ENCODE assay signal across 1 fruit fly cellular context in genomic region chr3L:4292120-4292697, dm6.
A peak's percentile ranks its signal among the peaks of the same experiment; 100 is the strongest.
TF ChIP-seq lines count a peak whose summit lies in the region.

Gene CG15012 (minus strand): TSS chr3L:4292246.
Gene Fdx2 (plus strand): TSS chr3L:4292482.

TF ChIP-seq in whole organism, embryonic, 481 proteins besides CTCF, POLR2A, EP300 and RAD21 (continued from another document and continues in another):
- TF ChIP-seq CG8359 (GFP tag; optimal IDR thresholded peaks at IDR 0.05; lab: Kevin White, UChicago; ENCODE audit: borderline replicate concordance) (no peak), H15 (GFP tag; IDR thresholded peaks at IDR 0.05; lab: Robert Waterston, UW) (no peak), en (GFP tag; optimal IDR thresholded peaks at IDR 0.05; lab: Kevin White, UChicago) (no peak), CG1832 (GFP tag; optimal IDR thresholded peaks at IDR 0.05; lab: Kevin White, UChicago) (no peak), nerfin-2 (GFP tag; IDR thresholded peaks at IDR 0.05; lab: Robert Waterston, UW; ENCODE audit: partially characterized antibody) (no peak), abd-A (tag; optimal IDR thresholded peaks at IDR 0.05; lab: Kevin White, UChicago) (no peak), Sry-δ (GFP tag; optimal IDR thresholded peaks at IDR 0.05; lab: Kevin White, UChicago) (peak; percentile 50), prd (optimal IDR thresholded peaks at IDR 0.05; lab: Kevin White, UChicago) (no peak), prd (GFP tag; IDR thresholded peaks at IDR 0.05; lab: Robert Waterston, UW) (peak; percentile 27; the same call in 1 of the 3 replicates), pros (GFP tag; optimal IDR thresholded peaks at IDR 0.05; lab: Kevin White, UChicago) (no peak), CG17359 (tag; optimal IDR thresholded peaks at IDR 0.05; lab: Kevin White, UChicago) (no peak), trem (tag; optimal IDR thresholded peaks at IDR 0.05; lab: Kevin White, UChicago) (peak; percentile 80), aop (GFP tag; IDR thresholded peaks at IDR 0.05; lab: Robert Waterston, UW) (no peak), CG9797 (GFP tag; optimal IDR thresholded peaks at IDR 0.05; lab: Kevin White, UChicago) (peak; percentile 87), mam (GFP tag; optimal IDR thresholded peaks at IDR 0.05; lab: Kevin White, UChicago) (peak; percentile 46), BEAF-32 (GFP tag; optimal IDR thresholded peaks at IDR 0.05; lab: Kevin White, UChicago) (peak; percentile 46), sima (GFP tag; optimal IDR thresholded peaks at IDR 0.05; lab: Kevin White, UChicago) (no peak), CG13287 (GFP tag; IDR thresholded peaks at IDR 0.05; lab: Robert Waterston, UW; ENCODE audit: partially characterized antibody) (peak; percentile 56; the same call in 1 of the 2 replicates), CG17612 (GFP tag; IDR thresholded peaks at IDR 0.05; lab: Robert Waterston, UW) (no peak), CG4854 (GFP tag; optimal IDR thresholded peaks at IDR 0.05; lab: Kevin White, UChicago) (peak; percentile 20), Doc2 (GFP tag; IDR thresholded peaks at IDR 0.05; lab: Robert Waterston, UW) (no peak), Lim3 (GFP tag; IDR thresholded peaks at IDR 0.05; lab: Robert Waterston, UW) (no peak), cas (GFP tag; IDR thresholded peaks at IDR 0.05; lab: Robert Waterston, UW) (no peak), Drgx (GFP tag; IDR thresholded peaks at IDR 0.05; lab: Robert Waterston, UW) (no peak), CG4424 (GFP tag; optimal IDR thresholded peaks at IDR 0.05; lab: Kevin White, UChicago) (peak; percentile 52), CG10462 (GFP tag; optimal IDR thresholded peaks at IDR 0.05; lab: Kevin White, UChicago) (no peak), gem (tag; optimal IDR thresholded peaks at IDR 0.05; lab: Kevin White, UChicago) (no peak), rib (GFP tag; IDR thresholded peaks at IDR 0.05; lab: Robert Waterston, UW) (no peak), Nf-YA (GFP tag; IDR thresholded peaks at IDR 0.05; lab: Robert Waterston, UW) (no peak), az2 (GFP tag; optimal IDR thresholded peaks at IDR 0.05; lab: Kevin White, UChicago) (no peak), CG15479 (GFP tag; optimal IDR thresholded peaks at IDR 0.05; lab: Kevin White, UChicago) (no peak), CG9609 (GFP tag; optimal IDR thresholded peaks at IDR 0.05; lab: Kevin White, UChicago) (peak; percentile 32), bigmax (GFP tag; optimal IDR thresholded peaks at IDR 0.05; lab: Kevin White, UChicago) (no peak), Mes4 (GFP tag; optimal IDR thresholded peaks at IDR 0.05; lab: Kevin White, UChicago) (no peak), bab2 (GFP tag; optimal IDR thresholded peaks at IDR 0.05; lab: Kevin White, UChicago) (peak; percentile 53), CG6175 (GFP tag; IDR thresholded peaks at IDR 0.05; lab: Robert Waterston, UW) (no peak), CG5245 (GFP tag; optimal IDR thresholded peaks at IDR 0.05; lab: Kevin White, UChicago) (no peak), lmd (GFP tag; IDR thresholded peaks at IDR 0.05; lab: Robert Waterston, UW) (no peak), gt (GFP tag; IDR thresholded peaks at IDR 0.05; lab: Robert Waterston, UW) (no peak), CG9437 (GFP tag; optimal IDR thresholded peaks at IDR 0.05; lab: Kevin White, UChicago) (peak; percentile 28), danr (GFP tag; IDR thresholded peaks at IDR 0.05; lab: Robert Waterston, UW) (no peak), Opbp (GFP tag; IDR thresholded peaks at IDR 0.05; lab: Robert Waterston, UW; ENCODE audit: partially characterized antibody) (peak; percentile 36; the same call in 1 of the 3 replicates), Nf-YC (tag; optimal IDR thresholded peaks at IDR 0.05; lab: Kevin White, UChicago) (peak; percentile 19), CG17829 (tag; optimal IDR thresholded peaks at IDR 0.05; lab: Kevin White, UChicago) (peak; percentile 64), TFAM (GFP tag; optimal IDR thresholded peaks at IDR 0.05; lab: Kevin White, UChicago) (no peak), CG6272 (GFP tag; IDR thresholded peaks at IDR 0.05; lab: Robert Waterston, UW) (no peak), Atf-2 (GFP tag; optimal IDR thresholded peaks at IDR 0.05; lab: Kevin White, UChicago) (no peak), CG6654 (GFP tag; optimal IDR thresholded peaks at IDR 0.05; lab: Kevin White, UChicago) (no peak), CG11398 (GFP tag; optimal IDR thresholded peaks at IDR 0.05; lab: Kevin White, UChicago) (no peak), HLHmδ (GFP tag; optimal IDR thresholded peaks at IDR 0.05; lab: Kevin White, UChicago) (no peak), nerfin-1 (tag; optimal IDR thresholded peaks at IDR 0.05; lab: Kevin White, UChicago) (peak; percentile 12), CG6683 (GFP tag; optimal IDR thresholded peaks at IDR 0.05; lab: Kevin White, UChicago) (no peak), crc (GFP tag; optimal IDR thresholded peaks at IDR 0.05; lab: Kevin White, UChicago) (no peak), nau (GFP tag; optimal IDR thresholded peaks at IDR 0.05; lab: Kevin White, UChicago) (no peak), CG4617 (GFP tag; optimal IDR thresholded peaks at IDR 0.05; lab: Kevin White, UChicago; ENCODE audit: borderline replicate concordance) (peak; percentile 96), luna (GFP tag; optimal IDR thresholded peaks at IDR 0.05; lab: Kevin White, UChicago) (no peak), Spps (tag; optimal IDR thresholded peaks at IDR 0.05; lab: Kevin White, UChicago) (no peak), B-H1 (GFP tag; IDR thresholded peaks at IDR 0.05; lab: Robert Waterston, UW) (no peak), Fer1 (GFP tag; optimal IDR thresholded peaks at IDR 0.05; lab: Kevin White, UChicago) (no peak), CG9932 (GFP tag; IDR thresholded peaks at IDR 0.05; lab: Robert Waterston, UW) (no peak), dysf (GFP tag; IDR thresholded peaks at IDR 0.05; lab: Robert Waterston, UW) (no peak), Rx (GFP tag; IDR thresholded peaks at IDR 0.05; lab: Robert Waterston, UW) (no peak), Kr (GFP tag; optimal IDR thresholded peaks at IDR 0.05; lab: Kevin White, UChicago) (no peak), Elba2 (GFP tag; optimal IDR thresholded peaks at IDR 0.05; lab: Kevin White, UChicago) (no peak), gfzf (GFP tag; optimal IDR thresholded peaks at IDR 0.05; lab: Kevin White, UChicago) (peak; percentile 95), NFAT (GFP tag; IDR thresholded peaks at IDR 0.05; lab: Robert Waterston, UW) (no peak), Scr (GFP tag; IDR thresholded peaks at IDR 0.05; lab: Robert Waterston, UW; ENCODE audit: partially characterized antibody) (peak; percentile 35; the same call in 1 of the 2 replicates), CG18599 (GFP tag; optimal IDR thresholded peaks at IDR 0.05; lab: Kevin White, UChicago) (no peak), Ets97D (GFP tag; optimal IDR thresholded peaks at IDR 0.05; lab: Kevin White, UChicago) (peak; percentile 71), ac (GFP tag; optimal IDR thresholded peaks at IDR 0.05; lab: Kevin White, UChicago) (no peak), CG30431 (GFP tag; optimal IDR thresholded peaks at IDR 0.05; lab: Kevin White, UChicago) (no peak), zen (tag; optimal IDR thresholded peaks at IDR 0.05; lab: Kevin White, UChicago) (peak; percentile 61), yki (optimal IDR thresholded peaks at IDR 0.05; lab: Kevin White, UChicago) (no peak), tap (tag; optimal IDR thresholded peaks at IDR 0.05; lab: Kevin White, UChicago) (no peak), CG16815 (GFP tag; optimal IDR thresholded peaks at IDR 0.05; lab: Kevin White, UChicago) (no peak), CG13775 (GFP tag; optimal IDR thresholded peaks at IDR 0.05; lab: Kevin White, UChicago) (peak; percentile 24), HmgZ (tag; optimal IDR thresholded peaks at IDR 0.05; lab: Kevin White, UChicago) (peak; percentile 73), CG13296 (GFP tag; optimal IDR thresholded peaks at IDR 0.05; lab: Kevin White, UChicago) (no peak), Ets65A (GFP tag; lab: Kevin White, UChicago) (peak; percentile 77), CG12769 (tag; optimal IDR thresholded peaks at IDR 0.05; lab: Kevin White, UChicago) (no peak), bcd (GFP tag; optimal IDR thresholded peaks at IDR 0.05; lab: Kevin White, UChicago) (no peak), dimm (GFP tag; IDR thresholded peaks at IDR 0.05; lab: Robert Waterston, UW) (no peak), chif (GFP tag; optimal IDR thresholded peaks at IDR 0.05; lab: Kevin White, UChicago) (peak in 1 of 2 experiments; percentile 21), Ada2b (GFP tag; IDR thresholded peaks at IDR 0.05; lab: Robert Waterston, UW) (no peak), klu (GFP tag; IDR thresholded peaks at IDR 0.05; lab: Robert Waterston, UW) (no peak), CG10979 (tag; optimal IDR thresholded peaks at IDR 0.05; lab: Kevin White, UChicago) (no peak), CG6791 (GFP tag; IDR thresholded peaks at IDR 0.05; lab: Robert Waterston, UW; ENCODE audit: partially characterized antibody) (no peak), lbe (GFP tag; optimal IDR thresholded peaks at IDR 0.05; lab: Kevin White, UChicago) (no peak), mld (GFP tag; IDR thresholded peaks at IDR 0.05; lab: Robert Waterston, UW; ENCODE audit: partially characterized antibody) (no peak), gro (GFP tag; optimal IDR thresholded peaks at IDR 0.05; lab: Kevin White, UChicago) (peak; percentile 46), CG15011 (GFP tag; optimal IDR thresholded peaks at IDR 0.05; lab: Kevin White, UChicago) (no peak), CG1647 (GFP tag; optimal IDR thresholded peaks at IDR 0.05; lab: Kevin White, UChicago) (peak; percentile 37), sim (GFP tag; IDR thresholded peaks at IDR 0.05; lab: Robert Waterston, UW) (no peak), CG10321 (GFP tag; IDR thresholded peaks at IDR 0.05; lab: Robert Waterston, UW) (no peak), CG5180 (GFP tag; optimal IDR thresholded peaks at IDR 0.05; lab: Kevin White, UChicago) (no peak), Dad (GFP tag; optimal IDR thresholded peaks at IDR 0.05; lab: Kevin White, UChicago) (peak; percentile 37), pan (optimal IDR thresholded peaks at IDR 0.05; lab: Kevin White, UChicago) (no peak), pan (GFP tag; optimal IDR thresholded peaks at IDR 0.05 in 1 of 2, IDR thresholded peaks at IDR 0.05 in 1 of 2) (no peak), Blimp-1 (GFP tag; optimal IDR thresholded peaks at IDR 0.05; lab: Kevin White, UChicago) (peak; percentile 22), CG3726 (GFP tag; IDR thresholded peaks at IDR 0.05; lab: Robert Waterston, UW) (no peak), ems (GFP tag; optimal IDR thresholded peaks at IDR 0.05; lab: Kevin White, UChicago) (peak; percentile 45), CG11456 (GFP tag; IDR thresholded peaks at IDR 0.05; lab: Robert Waterston, UW) (no peak), br (optimal IDR thresholded peaks at IDR 0.05; lab: Kevin White, UChicago) (no peak), CG17361 (GFP tag; IDR thresholded peaks at IDR 0.05; lab: Robert Waterston, UW) (peak; percentile 54; the same call in 2 of the 3 replicates), CG11695 (GFP tag; IDR thresholded peaks at IDR 0.05; lab: Robert Waterston, UW) (0 out of 3 replicates have a peak, but pooled peaks have one; percentile 18), CG15073 (GFP tag; optimal IDR thresholded peaks at IDR 0.05; lab: Kevin White, UChicago) (no peak), CG13123 (GFP tag; optimal IDR thresholded peaks at IDR 0.05; lab: Kevin White, UChicago) (no peak), gcm2 (GFP tag; optimal IDR thresholded peaks at IDR 0.05; lab: Kevin White, UChicago) (no peak), CG34224 (GFP tag; IDR thresholded peaks at IDR 0.05; lab: Robert Waterston, UW; ENCODE audit: partially characterized antibody) (peak; percentile 53; the same call in 1 of the 3 replicates), peb (GFP tag; IDR thresholded peaks at IDR 0.05; lab: Robert Waterston, UW) (no peak), slp2 (GFP tag; optimal IDR thresholded peaks at IDR 0.05; lab: Kevin White, UChicago) (no peak), seq (GFP tag; IDR thresholded peaks at IDR 0.05; lab: Robert Waterston, UW) (no peak), NC2β (GFP tag; optimal IDR thresholded peaks at IDR 0.05; lab: Kevin White, UChicago) (peak; percentile 23), dpn (GFP tag; optimal IDR thresholded peaks at IDR 0.05; lab: Kevin White, UChicago) (peak; percentile 25 to 33), zf30C (GFP tag; optimal IDR thresholded peaks at IDR 0.05; lab: Kevin White, UChicago) (no peak), CG16863 (GFP tag; optimal IDR thresholded peaks at IDR 0.05; lab: Kevin White, UChicago) (no peak), CG12391 (tag; optimal IDR thresholded peaks at IDR 0.05; lab: Kevin White, UChicago) (peak; percentile 57), ham (GFP tag; IDR thresholded peaks at IDR 0.05; lab: Robert Waterston, UW) (no peak), Chrac-16 (GFP tag; optimal IDR thresholded peaks at IDR 0.05; lab: Kevin White, UChicago) (peak; percentile 1), Trl (optimal IDR thresholded peaks at IDR 0.05; lab: Kevin White, UChicago) (no peak), Trl (GFP tag; optimal IDR thresholded peaks at IDR 0.05; lab: Kevin White, UChicago) (no peak), MESR4 (GFP tag; optimal IDR thresholded peaks at IDR 0.05; lab: Kevin White, UChicago) (peak; percentile 84), bbx (GFP tag; IDR thresholded peaks at IDR 0.05; lab: Robert Waterston, UW; ENCODE audit: partially characterized antibody) (no peak), CG4404 (GFP tag; IDR thresholded peaks at IDR 0.05; lab: Robert Waterston, UW) (no peak), sqz (GFP tag; optimal IDR thresholded peaks at IDR 0.05; lab: Kevin White, UChicago) (no peak), wor (GFP tag; IDR thresholded peaks at IDR 0.05; lab: Robert Waterston, UW) (no peak), Sry-β (GFP tag; optimal IDR thresholded peaks at IDR 0.05; lab: Kevin White, UChicago) (no peak), CG3407 (GFP tag; optimal IDR thresholded peaks at IDR 0.05; lab: Kevin White, UChicago) (no peak), CG31441 (GFP tag; IDR thresholded peaks at IDR 0.05; lab: Robert Waterston, UW) (0 out of 2 replicates have a peak, but pooled peaks have one; percentile 24), tin (GFP tag; optimal IDR thresholded peaks at IDR 0.05; lab: Kevin White, UChicago) (no peak), amos (GFP tag; IDR thresholded peaks at IDR 0.05; lab: Robert Waterston, UW; ENCODE audit: partially characterized antibody) (no peak), CG7357 (GFP tag; IDR thresholded peaks at IDR 0.05; lab: Robert Waterston, UW) (peak; percentile 98), chm (GFP tag; IDR thresholded peaks at IDR 0.05; lab: Robert Waterston, UW) (no peak), fd102C (GFP tag; optimal IDR thresholded peaks at IDR 0.05; lab: Kevin White, UChicago) (no peak), crp (GFP tag; optimal IDR thresholded peaks at IDR 0.05; lab: Kevin White, UChicago) (peak in 1 of 2 experiments; percentile 29), crol (GFP tag; IDR thresholded peaks at IDR 0.05; lab: Robert Waterston, UW) (no peak)
